Fruit fly (Drosophila melanogaster): ENCODE measurements around the gene CG43084.

- no peak for TF ChIP-seq CG8478 (optimal IDR thresholded peaks at IDR 0.05)
- no peak for TF ChIP-seq CTCF (optimal IDR thresholded peaks at IDR 0.05)
Measured at dm6 chr3L:15684017-15684416, 33.4 kb downstream of the CG43084 start.
